Worm (Caenorhabditis elegans) whole organism, L3 larva: ENCODE measurements around the gene str-78.

Experiments
- R02D3.7 ChIP-seq: fragments of 150-350 bp; optimal IDR thresholded peaks from 2 replicates; lab custom pipeline; 2014; ENCODE audit warnings: missing biosample characterization, missing genetic modification characterization
- aly-2 ChIP-seq: fragments of 150-350 bp; optimal IDR thresholded peaks from 2 replicates; lab custom pipeline; 2014; ENCODE audit warnings: missing biosample characterization, missing genetic modification characterization
- ama-1 ChIP-seq: fragments of 150-350 bp; optimal IDR thresholded peaks from 2 replicates; lab custom pipeline; 2018
- ceh-16 ChIP-seq: sonication (generic microtip); optimal IDR thresholded peaks from 2 replicates; lab custom pipeline; 2017; ENCODE audit warnings: missing biosample characterization, missing genetic modification characterization
- ceh-28 ChIP-seq: fragments of 150-350 bp; optimal IDR thresholded peaks from 2 replicates; lab custom pipeline; 2014; ENCODE audit warnings: missing biosample characterization, missing genetic modification reagents, missing genetic modification characterization
- ceh-9 ChIP-seq: sonication (generic microtip); optimal IDR thresholded peaks from 2 replicates; lab custom pipeline; 2018; ENCODE audit warnings: missing biosample characterization, missing genetic modification characterization
- daf-12 ChIP-seq: fragments of 150-350 bp; optimal IDR thresholded peaks from 2 replicates; lab custom pipeline; 2014; ENCODE audit warnings: missing biosample characterization, missing genetic modification reagents, missing genetic modification characterization
- egl-5 ChIP-seq: fragments of 150-350 bp; optimal IDR thresholded peaks from 2 replicates; lab custom pipeline; 2017; ENCODE audit warnings: missing biosample characterization, missing genetic modification reagents, missing genetic modification characterization, inconsistent platforms
- elt-1 ChIP-seq: fragments of 150-350 bp; optimal IDR thresholded peaks from 2 replicates; lab custom pipeline; 2014; ENCODE audit warnings: missing biosample characterization, missing genetic modification characterization
- elt-3 ChIP-seq, 3 experiments: fragments of 150-350 bp in 1 of 3; sonication (generic microtip) in 2 of 3; optimal IDR thresholded peaks; 2 replicates in 2 of 3; 4 replicates in 1 of 3; lab custom pipeline; 2014 to 2017; ENCODE audit warnings: missing biosample characterization in 3 of 3, missing genetic modification characterization in 3 of 3
- eor-1 ChIP-seq, 2 experiments: fragments of 150-350 bp; optimal IDR thresholded peaks; 2 replicates each; lab custom pipeline; 2014 to 2018; ENCODE audit warnings: missing biosample characterization in 2 of 2, missing genetic modification characterization in 2 of 2
- fkh-10 ChIP-seq: sonication (generic microtip); optimal IDR thresholded peaks from 2 replicates; lab custom pipeline; 2017; ENCODE audit warnings: missing biosample characterization, missing genetic modification reagents, missing genetic modification characterization
- fkh-2 ChIP-seq: fragments of 150-350 bp; optimal IDR thresholded peaks from 2 replicates; lab custom pipeline; 2014; ENCODE audit warnings: missing biosample characterization, missing genetic modification reagents, missing genetic modification characterization
- fos-1 ChIP-seq: fragments of 150-350 bp; optimal IDR thresholded peaks from 2 replicates; lab custom pipeline; 2014; ENCODE audit warnings: missing biosample characterization, missing genetic modification characterization
- hmg-11 ChIP-seq: sonication (generic microtip); optimal IDR thresholded peaks from 2 replicates; lab custom pipeline; 2016; ENCODE audit warnings: missing genetic modification characterization, missing compliant biosample characterization
- lin-39 ChIP-seq: fragments of 150-350 bp; optimal IDR thresholded peaks from 2 replicates; lab custom pipeline; 2018; ENCODE audit warnings: missing biosample characterization, missing genetic modification reagents, missing genetic modification characterization
- mdl-1 ChIP-seq: fragments of 150-350 bp; optimal IDR thresholded peaks from 2 replicates; lab custom pipeline; 2014; ENCODE audit warnings: missing biosample characterization, missing genetic modification characterization
- nfya-1 ChIP-seq: sonication (generic microtip); optimal IDR thresholded peaks from 2 replicates; lab custom pipeline; 2017; ENCODE audit warnings: missing genetic modification characterization, mild to moderate bottlenecking, missing compliant biosample characterization, antibody characterized with exemption, moderate library complexity; ENCODE audit not compliant: insufficient read depth
- nhr-12 ChIP-seq: fragments of 150-350 bp; optimal IDR thresholded peaks from 2 replicates; lab custom pipeline; 2014; ENCODE audit warnings: missing biosample characterization, missing genetic modification characterization
- nhr-23 ChIP-seq: fragments of 150-350 bp; optimal IDR thresholded peaks from 2 replicates; lab custom pipeline; 2014; ENCODE audit warnings: missing biosample characterization, missing genetic modification reagents, missing genetic modification characterization
- nhr-237 ChIP-seq: fragments of 150-350 bp; optimal IDR thresholded peaks from 2 replicates; lab custom pipeline; 2014; ENCODE audit warnings: missing biosample characterization, missing genetic modification characterization
- nhr-28 ChIP-seq: fragments of 150-350 bp; optimal IDR thresholded peaks from 2 replicates; lab custom pipeline; 2014; ENCODE audit warnings: missing biosample characterization, missing genetic modification characterization
- nhr-43 ChIP-seq: sonication (generic microtip); optimal IDR thresholded peaks from 2 replicates; lab custom pipeline; 2016; ENCODE audit warnings: mild to moderate bottlenecking, missing genetic modification characterization, missing compliant biosample characterization; ENCODE audit not compliant: poor library complexity, severe bottlenecking
- nhr-76 ChIP-seq: fragments of 150-350 bp; sonication (generic microtip); optimal IDR thresholded peaks from 5 replicates; lab custom pipeline; 2014; ENCODE audit warnings: missing biosample characterization, missing genetic modification characterization
- nhr-77 ChIP-seq: fragments of 150-350 bp; optimal IDR thresholded peaks from 2 replicates; lab custom pipeline; 2014; ENCODE audit warnings: missing biosample characterization, missing genetic modification characterization
- pha-4 ChIP-seq: fragments of 150-350 bp; optimal IDR thresholded peaks from 2 replicates; lab custom pipeline; 2014; ENCODE audit warnings: missing biosample characterization, missing genetic modification reagents, missing genetic modification characterization
- sea-2 ChIP-seq: fragments of 150-350 bp; sonication (generic microtip); optimal IDR thresholded peaks from 4 replicates; lab custom pipeline; 2014; ENCODE audit warnings: missing biosample characterization, missing genetic modification reagents, missing genetic modification characterization
- snpc-4 ChIP-seq: fragments of 150-350 bp; optimal IDR thresholded peaks from 2 replicates; lab custom pipeline; 2014; ENCODE audit warnings: missing biosample characterization, missing genetic modification characterization
- zag-1 ChIP-seq: fragments of 150-350 bp; optimal IDR thresholded peaks from 2 replicates; lab custom pipeline; 2014; ENCODE audit warnings: missing biosample characterization, missing genetic modification characterization
- ztf-11 ChIP-seq: fragments of 150-350 bp; optimal IDR thresholded peaks from 2 replicates; lab custom pipeline; 2014; ENCODE audit warnings: missing biosample characterization, missing genetic modification characterization

str-78 gene

DNA sequence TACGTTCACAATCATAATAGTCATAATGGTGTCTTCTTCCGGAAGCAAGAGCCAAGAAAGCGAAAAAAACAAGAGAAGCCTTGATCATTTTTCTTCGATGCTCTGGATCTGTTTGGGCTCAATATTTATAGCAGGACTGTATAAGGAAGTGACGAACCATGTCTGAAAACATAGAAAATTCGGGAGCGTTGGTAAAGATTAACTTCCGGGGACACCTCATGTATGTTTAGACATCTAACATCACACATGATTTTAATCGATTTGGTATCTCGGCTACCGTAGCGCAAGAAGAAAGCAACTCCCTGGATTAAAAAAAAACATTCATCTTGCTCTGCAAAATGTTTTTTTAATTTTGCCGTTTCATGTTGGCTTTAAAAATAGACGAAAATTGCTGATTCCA is 21.0 kb downstream of the str-78 start, which contains the start of gene clec-190:
clec-190 (minus strand) TSS at position 101 of the 400 bp plus-strand sequence.
- TF ChIP-seq snpc-4 (tag; lab: Kevin White, UChicago): no peak
- TF ChIP-seq daf-12: no peak
- TF ChIP-seq elt-1 (tag; lab: Kevin White, UChicago): no peak

DNA sequence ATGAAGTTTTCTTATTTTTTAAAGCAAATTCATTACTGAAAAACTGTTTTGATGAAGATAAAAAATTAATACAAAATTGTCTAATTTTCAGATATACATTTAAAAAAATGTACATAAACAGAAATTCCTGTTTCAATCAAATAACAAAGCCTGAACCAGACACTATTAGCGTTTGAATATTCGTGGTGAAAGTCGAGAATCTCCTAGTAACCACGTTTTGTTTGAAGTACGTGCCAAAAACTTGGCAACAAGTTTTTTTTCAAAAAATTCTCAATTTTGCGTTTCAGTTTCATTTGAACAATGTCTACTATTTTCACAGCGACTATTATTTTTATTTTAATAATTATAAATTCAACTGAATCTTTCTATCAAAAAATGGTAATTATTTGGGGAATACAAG is 24.1 kb downstream of the str-78 start, which contains the start of gene M199.7:
M199.7 (plus strand) TSS at position 301 of the 400 bp plus-strand sequence.
- TF ChIP-seq egl-5 (tag; lab: Kevin White, UChicago) (no peak), ztf-11 (tag; lab: Kevin White, UChicago) (no peak)

DNA sequence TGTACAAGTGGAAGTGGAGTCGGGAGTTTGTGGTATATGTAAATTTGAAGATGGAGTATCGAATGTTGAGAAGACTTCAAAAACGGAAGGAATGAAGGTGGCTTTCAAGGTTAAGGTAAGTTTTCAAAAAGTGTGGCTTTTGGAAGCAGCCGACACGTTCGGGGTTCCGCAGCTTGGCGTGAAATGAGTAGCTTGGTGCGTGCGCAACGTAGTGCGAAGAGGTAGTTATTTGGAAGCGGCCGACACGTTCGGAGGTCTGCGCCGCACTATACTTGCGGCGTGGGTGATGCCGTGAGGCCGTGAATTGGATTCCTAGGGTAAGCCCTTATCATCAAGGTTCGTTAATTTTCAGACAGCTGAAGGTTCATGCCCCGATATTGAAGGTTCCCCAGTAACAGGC is 26.3 kb downstream of the str-78 start, which contains the start of gene clec-189:
clec-189 (plus strand) TSS at position 92 of the 400 bp plus-strand sequence.
- no peak for TF ChIP-seq nhr-43 (tag; lab: Kevin White, UChicago)
- no peak for TF ChIP-seq zag-1 (tag; lab: Kevin White, UChicago)
- no peak for TF ChIP-seq nhr-12 (tag; lab: Kevin White, UChicago)
- no peak for TF ChIP-seq R02D3.7 (tag; lab: Kevin White, UChicago)
- TF ChIP-seq pha-4 (tag; lab: Kevin White, UChicago): no peak
- no peak for TF ChIP-seq fkh-10 (GFP tag; lab: Kevin White, UChicago)
- no peak for TF ChIP-seq ama-1 (lab: Kevin White, UChicago)
- no peak for TF ChIP-seq fos-1 (tag; lab: Kevin White, UChicago)
- no peak for TF ChIP-seq nhr-76 (tag; lab: Kevin White, UChicago)
- TF ChIP-seq snpc-4 (tag; lab: Kevin White, UChicago): no peak
- no peak for TF ChIP-seq nhr-28 (tag; lab: Kevin White, UChicago)

DNA sequence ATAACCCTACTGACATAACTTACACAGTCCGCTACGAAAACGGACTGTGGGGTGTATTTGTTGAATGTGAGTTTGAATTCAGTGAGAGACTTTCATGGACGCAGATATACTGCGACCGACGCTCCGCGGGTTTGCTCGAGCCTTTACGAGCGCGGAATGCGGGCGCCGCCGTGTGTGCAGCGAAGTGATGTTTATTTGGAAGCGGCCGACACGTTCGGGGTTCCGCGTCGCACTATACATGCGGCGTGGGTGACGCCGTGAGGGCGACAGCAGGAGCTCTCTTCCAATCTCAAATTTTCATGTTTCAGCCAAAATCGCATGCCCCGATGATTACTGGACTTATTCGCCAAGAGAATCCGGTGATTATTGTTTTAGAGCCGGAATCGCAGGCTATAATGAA is 27.7 kb downstream of the str-78 start:
- no peak for TF ChIP-seq R02D3.7 (tag; lab: Kevin White, UChicago)
- TF ChIP-seq lin-39 (tag; lab: Kevin White, UChicago): no peak
- TF ChIP-seq ceh-9 (tag; lab: Kevin White, UChicago): no peak
- TF ChIP-seq ceh-16 (tag; lab: Kevin White, UChicago): no peak
- TF ChIP-seq snpc-4 (tag; lab: Kevin White, UChicago): no peak
- TF ChIP-seq sea-2 (GFP tag; lab: Kevin White, UChicago): no peak
- TF ChIP-seq fkh-2: no peak
- no peak for TF ChIP-seq aly-2
- no peak for TF ChIP-seq nhr-43 (tag; lab: Kevin White, UChicago)
- TF ChIP-seq eor-1 (tag; optimal IDR thresholded peaks at IDR 0.05; lab: Kevin White, UChicago): no peak
- no peak for TF ChIP-seq pha-4 (tag; lab: Kevin White, UChicago)

DNA sequence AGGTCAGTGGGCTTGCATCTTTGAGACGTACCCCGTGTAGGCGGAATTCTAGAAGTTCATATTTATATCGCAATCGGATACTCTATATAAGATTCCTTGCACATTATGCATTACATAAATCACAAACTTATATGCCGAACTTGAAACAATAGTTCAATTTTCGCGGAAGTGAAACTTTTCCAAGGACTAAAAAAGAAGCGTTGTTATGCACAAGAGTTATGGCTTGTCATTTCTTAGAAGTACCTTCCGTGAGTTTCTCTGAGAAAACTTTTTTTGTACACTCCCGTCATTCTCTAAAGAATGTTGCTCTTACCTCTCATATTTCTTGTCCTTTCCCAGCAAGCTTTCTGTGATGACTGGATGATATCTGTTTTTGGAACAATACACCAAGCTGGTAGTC is 28.6 kb downstream of the str-78 start, which contains the start of gene M199.136:
M199.136 (plus strand) TSS at position 301 of the 400 bp plus-strand sequence.
- TF ChIP-seq mdl-1 (tag; lab: Kevin White, UChicago) (no peak), R02D3.7 (tag; lab: Kevin White, UChicago) (no peak), nhr-237 (tag; lab: Kevin White, UChicago) (no peak), nhr-76 (tag; lab: Kevin White, UChicago) (no peak), fkh-2 (no peak), ceh-16 (tag; lab: Kevin White, UChicago) (no peak), elt-3 (tag; optimal IDR thresholded peaks at IDR 0.05; lab: Kevin White, UChicago) (no peak)

DNA sequence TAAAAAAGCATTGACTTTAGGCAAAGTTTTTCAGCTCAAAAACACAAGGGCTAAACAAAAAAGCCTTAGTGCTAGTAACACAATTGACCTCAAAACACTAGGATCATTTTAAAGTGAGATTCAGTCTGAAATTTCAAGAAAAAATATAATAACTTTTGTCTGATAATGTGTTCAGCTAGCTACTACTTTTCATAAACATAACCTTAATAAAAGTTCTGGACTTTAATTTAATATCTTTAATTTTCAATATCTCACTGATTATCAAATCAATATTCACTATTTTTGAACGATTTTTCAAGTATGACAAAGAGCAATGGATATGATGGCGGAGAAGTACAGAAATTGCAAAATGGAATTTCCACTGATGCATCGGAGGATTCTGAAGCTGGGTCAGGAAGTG is 32.7 kb downstream of the str-78 start, which contains the start of gene M199.135:
M199.135 (plus strand) TSS at position 301 of the 400 bp plus-strand sequence.
- no peak for TF ChIP-seq hmg-11
- no peak for TF ChIP-seq ceh-9 (tag; lab: Kevin White, UChicago)
- no peak for TF ChIP-seq nhr-28 (tag; lab: Kevin White, UChicago)
- TF ChIP-seq nfya-1: no peak
- no peak for TF ChIP-seq ceh-28 (tag; lab: Kevin White, UChicago)
- TF ChIP-seq nhr-77: no peak
- TF ChIP-seq fkh-2: no peak
- no peak for TF ChIP-seq pha-4 (tag; lab: Kevin White, UChicago)
- TF ChIP-seq mdl-1 (tag; lab: Kevin White, UChicago): no peak
- no peak for TF ChIP-seq fkh-10 (GFP tag; lab: Kevin White, UChicago)
- no peak for TF ChIP-seq elt-1 (tag; lab: Kevin White, UChicago)
- no peak for TF ChIP-seq nhr-23 (tag; lab: Kevin White, UChicago)
- no peak for TF ChIP-seq zag-1 (tag; lab: Kevin White, UChicago)
- TF ChIP-seq, all 47 proteins: peak for 0
